Worm (Caenorhabditis elegans): Measurements from ENCODE around the gene F13H10.1.
"Not testable (repeated sequence)": the region's sequence is repeated elsewhere in the genome, so short reads cannot be mapped to it uniquely, and the experiment has no call there.

The F13H10.1 gene

ce11 chrIV:11004273-11004672 is at the start of gene F13H10.1:
TSS of gene F13H10.1 (plus strand) at chrIV:11004573.
- TF ChIP-seq unc-62 (GFP tag; optimal IDR thresholded peaks at IDR 0.05), result no peak

DNA sequence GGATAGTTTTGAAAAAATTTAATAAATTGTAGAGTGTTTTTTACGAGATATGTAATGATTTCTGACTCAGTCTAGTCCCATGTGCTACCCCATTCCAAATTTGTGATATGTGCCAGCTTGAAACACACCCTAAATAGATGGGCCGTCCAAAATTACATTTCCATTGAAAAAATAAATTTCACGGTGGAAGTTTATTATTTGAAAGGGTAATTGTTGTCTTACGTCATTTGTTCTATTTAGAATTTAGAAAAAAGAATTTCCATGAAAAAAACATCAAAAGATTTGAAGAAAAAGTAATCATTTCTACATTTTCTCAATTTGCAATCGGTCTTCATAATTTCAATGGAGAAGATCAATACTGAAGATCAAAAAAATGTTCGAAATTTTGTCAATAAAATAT is 49.4 kb upstream of the F13H10.1 start, which contains the start of gene Y69E1A.4:
Y69E1A.4 (plus strand) TSS at position 301 of the 400 bp plus-strand sequence.
- TF ChIP-seq unc-62 (GFP tag; optimal IDR thresholded peaks at IDR 0.05), result not testable (repeated sequence)

DNA sequence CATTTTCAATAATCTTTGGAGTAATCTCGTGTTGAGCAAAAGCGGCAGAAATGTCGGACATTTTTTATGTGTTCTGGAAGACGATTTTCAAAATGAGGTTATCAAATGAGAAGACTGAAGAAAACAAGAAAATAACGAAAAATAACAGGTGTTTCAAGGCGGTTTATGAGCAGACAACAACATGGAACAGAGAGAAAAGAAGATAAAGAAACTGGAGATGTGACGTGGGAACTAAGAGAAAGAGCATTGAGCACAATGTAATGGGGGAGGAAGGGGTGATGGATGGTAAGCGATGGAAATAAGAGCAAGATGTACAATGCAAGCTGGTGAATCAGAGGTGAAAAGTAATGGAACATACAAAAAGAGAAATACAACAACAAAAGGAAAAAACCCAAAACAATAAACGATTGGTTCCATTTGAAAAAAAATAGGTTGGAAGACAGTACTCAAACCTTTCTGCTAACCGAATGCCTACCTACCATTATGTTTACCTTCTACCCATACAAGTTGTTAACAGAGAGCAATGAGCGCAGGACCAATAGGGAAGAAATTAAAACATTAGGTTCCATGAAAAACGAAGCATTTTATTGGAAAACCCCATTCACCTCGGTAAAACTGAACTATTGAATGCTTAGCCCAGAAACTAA is 46.7 kb upstream of the F13H10.1 start, which contains the start of gene Y69E1A.5:
Y69E1A.5 (minus strand) TSS at position 73 of the 647 bp plus-strand sequence.
- no peak for TF ChIP-seq unc-62 (GFP tag; optimal IDR thresholded peaks at IDR 0.05)

ce11 chrIV:10958230-10958588 is 46.2 kb upstream of the F13H10.1 start, which contains the start of gene sri-19:
TSS of gene sri-19 (plus strand) at chrIV:10958372.
- no peak for TF ChIP-seq unc-62 (GFP tag; optimal IDR thresholded peaks at IDR 0.05)

ce11 chrIV:10964688-10965087 is 39.7 kb upstream of the F13H10.1 start:
- no peak for TF ChIP-seq unc-62 (GFP tag; optimal IDR thresholded peaks at IDR 0.05)

ce11 chrIV:10966359-10966758 is 38.0 kb upstream of the F13H10.1 start, which contains the start of the genes aqp-3 and Y69E1A.8:
TSS of gene aqp-3 (minus strand) at chrIV:10966459.
TSS of gene Y69E1A.8 (plus strand) at chrIV:10966604.
- TF ChIP-seq unc-62 (GFP tag; optimal IDR thresholded peaks at IDR 0.05), result no peak

ce11 chrIV:10970333-10970732 is 34.0 kb upstream of the F13H10.1 start:
- TF ChIP-seq unc-62 (GFP tag; optimal IDR thresholded peaks at IDR 0.05), result no peak

ce11 chrIV:10970767-10971166 is 33.6 kb upstream of the F13H10.1 start:
- TF ChIP-seq unc-62 (GFP tag; optimal IDR thresholded peaks at IDR 0.05), result no peak

DNA sequence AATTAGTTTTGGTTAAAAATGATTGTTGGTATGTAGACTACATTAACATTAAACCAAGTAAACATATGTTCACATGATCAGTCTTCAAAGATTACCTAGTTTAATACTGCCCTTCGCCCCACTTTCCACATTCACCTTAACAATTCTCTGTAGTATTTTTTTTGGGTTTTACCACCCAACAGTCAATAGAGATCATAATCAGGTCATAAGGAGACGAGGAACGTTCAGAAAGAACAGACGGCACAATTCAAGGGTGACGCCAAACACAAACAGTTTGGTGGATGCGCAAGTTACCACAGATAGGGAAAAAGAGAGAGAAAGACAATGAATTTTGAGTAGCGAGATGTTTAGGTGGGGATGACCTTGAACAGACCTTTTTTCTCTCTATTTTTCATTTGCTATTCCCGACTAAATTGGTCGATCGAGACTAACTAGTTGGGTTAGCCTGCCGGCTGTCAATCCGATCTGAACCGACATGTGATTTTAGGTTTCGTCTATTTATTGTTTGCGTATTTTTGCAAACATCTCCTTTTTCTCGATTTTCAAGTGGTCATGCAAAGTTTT is 32.7 kb upstream of the F13H10.1 start:
- no peak for TF ChIP-seq unc-62 (GFP tag; optimal IDR thresholded peaks at IDR 0.05)

- no peak for TF ChIP-seq unc-62 (GFP tag; optimal IDR thresholded peaks at IDR 0.05)
Measured at ce11 chrIV:10975968-10976367, 28.4 kb upstream of the F13H10.1 start.

DNA sequence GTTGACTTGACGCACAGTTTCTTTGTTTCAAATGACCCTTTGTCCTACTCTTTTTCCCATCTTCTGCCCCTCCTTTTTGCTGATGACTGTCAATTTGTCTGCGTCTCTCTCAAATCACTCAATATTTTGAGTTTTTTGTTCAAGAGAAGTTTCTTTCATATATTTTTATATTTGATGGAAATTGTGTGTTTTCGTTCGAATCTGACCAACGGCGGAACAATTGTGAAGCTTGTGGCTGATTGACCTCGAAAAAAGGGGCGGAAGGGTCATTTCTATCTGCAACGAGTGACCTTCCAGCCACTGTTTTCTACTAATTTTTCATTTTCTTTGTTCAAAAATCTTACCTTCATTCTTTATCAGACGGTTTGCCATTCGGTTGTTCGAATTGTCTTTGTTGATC is 25.7 kb upstream of the F13H10.1 start:
- no peak for TF ChIP-seq unc-62 (GFP tag; optimal IDR thresholded peaks at IDR 0.05)

DNA sequence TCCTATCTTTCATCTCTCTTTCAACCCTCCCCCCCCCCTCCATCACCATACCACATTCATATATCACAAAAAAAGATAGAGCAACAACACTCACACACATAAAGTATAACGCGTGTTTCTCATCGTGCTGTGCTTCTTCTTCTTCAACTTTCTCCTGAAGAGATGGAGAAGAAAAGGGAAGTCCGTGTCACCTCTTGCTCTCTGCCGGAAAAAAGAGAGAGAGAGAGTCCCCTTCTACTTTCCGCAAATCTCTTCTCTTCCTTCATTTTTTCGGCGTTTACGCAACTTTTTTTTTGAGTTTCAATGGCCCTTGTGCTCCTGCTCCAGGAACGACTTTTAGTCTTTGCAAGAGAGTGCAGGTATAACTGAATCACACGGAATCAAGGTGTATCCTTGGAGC is 24.7 kb upstream of the F13H10.1 start:
- no peak for TF ChIP-seq unc-62 (GFP tag; optimal IDR thresholded peaks at IDR 0.05)

DNA sequence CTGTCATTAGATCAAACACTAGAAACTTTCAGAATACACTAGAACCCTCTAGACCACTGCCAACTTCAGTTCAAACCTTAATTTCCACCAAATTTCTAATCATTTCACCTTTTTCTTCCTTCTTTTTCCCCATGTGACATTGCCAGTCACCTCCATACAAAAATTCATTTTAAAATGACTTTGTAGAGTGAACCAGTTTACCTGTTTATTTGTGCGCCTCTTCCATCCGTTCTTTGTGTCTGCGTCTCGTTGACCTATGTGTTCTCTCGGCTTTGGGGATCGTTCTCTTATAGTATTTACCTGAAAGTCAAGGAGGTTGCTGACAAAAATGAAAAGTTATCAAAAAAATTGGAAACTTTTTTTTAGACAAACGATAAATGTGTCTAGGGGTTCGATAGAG is 23.7 kb upstream of the F13H10.1 start:
- TF ChIP-seq unc-62 (GFP tag; optimal IDR thresholded peaks at IDR 0.05), result no peak

ce11 chrIV:10981761-10982160 is 22.6 kb upstream of the F13H10.1 start, which contains the start of gene Y43E12A.2:
TSS of gene Y43E12A.2 (plus strand) at chrIV:10982061.
- no peak for TF ChIP-seq unc-62 (GFP tag; optimal IDR thresholded peaks at IDR 0.05)

DNA sequence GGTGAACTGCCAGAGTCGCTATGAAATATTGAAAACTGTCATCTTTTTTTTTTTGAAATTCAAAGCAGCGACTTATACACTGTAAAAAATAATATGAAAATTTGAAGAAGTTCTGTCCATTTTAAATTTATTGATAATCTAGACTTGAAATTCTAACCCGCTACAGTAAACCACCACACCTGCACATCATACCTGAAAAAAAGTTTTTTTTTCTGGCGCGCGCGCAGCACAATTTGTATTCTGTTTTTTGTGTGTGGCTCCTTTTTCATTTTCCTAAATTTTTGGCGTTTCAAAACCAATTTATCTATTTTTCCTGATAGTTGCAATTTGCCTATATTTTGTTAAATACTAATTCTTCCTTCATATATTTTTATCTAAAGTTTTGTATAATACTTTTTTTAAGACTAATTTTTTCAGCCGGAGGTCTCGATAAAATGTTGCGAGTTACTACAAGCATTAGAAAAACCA is 18.8 kb upstream of the F13H10.1 start, which contains the start of gene cyb-2.1:
cyb-2.1 (plus strand) TSS at position 418 of the 468 bp plus-strand sequence.
- no peak for TF ChIP-seq unc-62 (GFP tag; optimal IDR thresholded peaks at IDR 0.05)

- TF ChIP-seq unc-62 (GFP tag; optimal IDR thresholded peaks at IDR 0.05), result not testable (repeated sequence)
Measured at ce11 chrIV:10987342-10987945, 16.9 kb upstream of the F13H10.1 start, which contains the start of gene Y43E12A.3. TSS of gene Y43E12A.3 (plus strand) at chrIV:10987895.
